Fruit fly (Drosophila melanogaster): ENCODE measurements around the gene CG42591.

DNA sequence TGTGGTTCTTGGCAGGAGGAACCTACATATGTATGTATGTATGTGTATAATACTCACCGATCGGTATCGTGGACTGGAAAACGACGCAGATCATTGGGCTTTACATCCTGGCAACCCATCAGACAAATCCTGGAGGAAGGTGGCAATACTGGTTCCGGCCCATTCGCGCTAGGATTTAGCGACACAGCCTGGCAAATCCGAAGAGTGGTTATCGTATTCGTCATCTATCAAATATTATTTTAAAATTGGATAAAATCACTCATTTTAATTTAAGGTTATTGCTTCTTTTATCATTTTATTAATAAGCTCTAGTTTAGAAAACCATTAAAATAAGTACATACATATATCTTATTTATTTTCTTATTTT lies 12.0 kb downstream of the CG42591 start:
- TF ChIP-seq Dll (optimal IDR thresholded peaks at IDR 0.05): no peak
- no peak for TF ChIP-seq psq (optimal IDR thresholded peaks at IDR 0.05)
- no peak for TF ChIP-seq CG8478 (optimal IDR thresholded peaks at IDR 0.05)
- TF ChIP-seq pan (optimal IDR thresholded peaks at IDR 0.05): no peak
